Fruit fly (Drosophila melanogaster) whole organism, embryonic: ENCODE results near the gene Chrac-14.

Experiments
- CG11085 ChIP-seq: fragments of 200-800 bp; sonication (Bioruptor generic); IDR thresholded peaks from 2 replicates; pipeline ENCODE4 v1.3.6; 2022; ENCODE audit warnings: missing biosample characterization, missing genetic modification characterization
- CG11723 ChIP-seq: fragments of 200-800 bp; sonication (Bioruptor generic); optimal IDR thresholded peaks from 2 replicates; lab custom pipeline; 2017; ENCODE audit warnings: missing biosample characterization, mild to moderate bottlenecking, missing genetic modification characterization
- CG33213 ChIP-seq: fragments of 200-800 bp; sonication (Bioruptor generic); optimal IDR thresholded peaks from 3 replicates; lab custom pipeline; 2016; ENCODE audit warnings: missing biosample characterization, missing genetic modification characterization
- CG7556 ChIP-seq: fragments of 200-800 bp; sonication (Bioruptor generic); optimal IDR thresholded peaks from 2 replicates; lab custom pipeline; 2017; ENCODE audit warnings: missing biosample characterization, mild to moderate bottlenecking, missing genetic modification characterization
- CG8089 ChIP-seq: fragments of 200-800 bp; sonication (Bioruptor generic); optimal IDR thresholded peaks from 3 replicates; lab custom pipeline; 2016; ENCODE audit warnings: missing biosample characterization, missing genetic modification characterization
- Deaf1 ChIP-seq: fragments of 200-800 bp; optimal IDR thresholded peaks from 3 replicates; lab custom pipeline; 2019; ENCODE audit warnings: missing biosample characterization, mild to moderate bottlenecking, missing genetic modification characterization, moderate library complexity
- Oaz ChIP-seq: fragments of 200-800 bp; sonication (Bioruptor generic); IDR thresholded peaks from 2 replicates; pipeline ENCODE4 v1.3.6; 2022; ENCODE audit warnings: missing biosample characterization, missing genetic modification characterization
- nerfin-2 ChIP-seq: fragments of 200-800 bp; sonication (Bioruptor generic); IDR thresholded peaks from 2 replicates; pipeline ENCODE4 v1.3.6; 2022; ENCODE audit warnings: missing biosample characterization, missing genetic modification characterization; ENCODE audit not compliant: partially characterized antibody
- sr ChIP-seq: fragments of 200-800 bp; sonication (Bioruptor generic); IDR thresholded peaks from 3 replicates; pipeline ENCODE4 v1.3.6; 2022; ENCODE audit warnings: missing biosample characterization, missing genetic modification characterization
- tap ChIP-seq: fragments of 200-800 bp; optimal IDR thresholded peaks from 3 replicates; lab custom pipeline; 2019; ENCODE audit warnings: missing biosample characterization, mild to moderate bottlenecking, missing genetic modification characterization, moderate library complexity

- TF ChIP-seq CG7556 (GFP tag; lab: Kevin White, UChicago): no peak
- no peak for TF ChIP-seq nerfin-2
- no peak for TF ChIP-seq tap (tag; lab: Kevin White, UChicago)
- no peak for TF ChIP-seq CG8089 (GFP tag; lab: Kevin White, UChicago)
- no peak for TF ChIP-seq CG11723 (GFP tag; lab: Kevin White, UChicago)
- no peak for TF ChIP-seq CG33213 (GFP tag; lab: Kevin White, UChicago)
- TF ChIP-seq Oaz (GFP tag; lab: Robert Waterston, UW): no peak
- TF ChIP-seq Deaf1 (tag; lab: Kevin White, UChicago): no peak
- TF ChIP-seq CG11085 (GFP tag; lab: Robert Waterston, UW): no peak
- no peak for TF ChIP-seq sr (GFP tag; lab: Robert Waterston, UW)
Observed at dm6 chr2L:8442147-8442546, 4.9 kb downstream of the Chrac-14 start, which contains the start of gene CG31897.
